Worm (Caenorhabditis elegans): ENCODE measurements around the gene cyp-13A7.

DNA sequence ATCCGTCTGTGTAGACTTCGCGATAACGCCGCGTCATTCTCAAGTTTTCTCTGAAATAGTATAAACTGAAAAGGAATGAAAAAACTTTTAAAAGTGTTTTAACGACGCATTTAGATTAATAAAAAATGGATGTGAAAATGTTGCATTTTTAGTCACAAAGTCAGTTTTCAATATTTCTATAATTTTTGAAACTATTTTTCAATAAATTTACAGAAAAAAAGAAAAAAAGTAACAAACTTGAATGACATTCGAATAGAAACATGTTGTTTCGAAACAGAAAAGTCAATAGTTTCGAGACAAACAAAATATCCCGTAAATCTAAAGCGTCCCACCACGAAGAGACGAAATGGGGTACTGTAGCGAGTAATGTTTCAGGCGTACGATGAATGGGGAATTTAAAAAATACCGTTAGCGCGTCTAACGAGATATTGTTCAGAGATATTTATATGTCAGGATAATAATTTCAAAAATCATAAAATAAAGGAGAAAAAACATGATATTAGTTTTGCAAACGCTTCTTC, 38.6 kb downstream of the cyp-13A7 start, which contains the start of gene rnh-1.2:
- TF ChIP-seq W03F9.2 (tag; optimal IDR thresholded peaks at IDR 0.05) (no peak), dao-5 (tag; optimal IDR thresholded peaks at IDR 0.05) (no peak)

Data from whole organism, L4/young adult.